Worm (Caenorhabditis elegans): ENCODE results near the gene clec-122.

ce11 chrII:3109533-3109932 is 3.7 kb downstream of the clec-122 start:
- TF ChIP-seq ztf-11 (tag; optimal IDR thresholded peaks at IDR 0.05) (no peak), nhr-28 (tag; optimal IDR thresholded peaks at IDR 0.05) (no peak), unc-62 (GFP tag; optimal IDR thresholded peaks at IDR 0.05) (no peak)
